Worm (Caenorhabditis elegans): Measurements from ENCODE around the gene F59B2.9.

- TF ChIP-seq snpc-4 (tag; optimal IDR thresholded peaks at IDR 0.05) = no peak
- TF ChIP-seq nhr-12 (tag; optimal IDR thresholded peaks at IDR 0.05) = no peak
- no peak for TF ChIP-seq mab-5 (tag; optimal IDR thresholded peaks at IDR 0.05)
- TF ChIP-seq flh-1 (GFP tag; optimal IDR thresholded peaks at IDR 0.05) = no peak
- TF ChIP-seq nhr-76 (tag; optimal IDR thresholded peaks at IDR 0.05) = no peak
- no peak for TF ChIP-seq cnd-1 (tag; optimal IDR thresholded peaks at IDR 0.05)
- no peak for TF ChIP-seq ztf-11 (tag; optimal IDR thresholded peaks at IDR 0.05)
- TF ChIP-seq ceh-43 (GFP tag; optimal IDR thresholded peaks at IDR 0.05) = no peak
These were observed 29.1 kb downstream of the F59B2.9 start for ce11 chrIII:8983135-8983534.
